Fruit fly (Drosophila melanogaster) whole organism, pupa: ENCODE results near the gene CG31915.

ENCODE experiments used
- CG10348 ChIP-seq: fragments of 200-800 bp; sonication (Bioruptor generic); IDR thresholded peaks from 2 replicates; pipeline ENCODE4 v1.3.6; 2022; ENCODE audit warnings: missing biosample characterization, missing genetic modification characterization
- CG12605 ChIP-seq: fragments of 200-800 bp; sonication (Bioruptor generic); IDR thresholded peaks from 2 replicates; pipeline ENCODE4 v1.3.6; 2022; ENCODE audit warnings: missing biosample characterization, missing genetic modification characterization
- CG13204 ChIP-seq: fragments of 200-800 bp; sonication (Bioruptor generic); optimal IDR thresholded peaks from 2 replicates; lab custom pipeline; 2018; ENCODE audit warnings: missing biosample characterization, mild to moderate bottlenecking, missing genetic modification characterization, moderate library complexity
- CG14655 ChIP-seq: fragments of 200-800 bp; sonication (Bioruptor generic); optimal IDR thresholded peaks from 3 replicates; lab custom pipeline; 2017; ENCODE audit warnings: mild to moderate bottlenecking, missing biosample characterization, missing genetic modification reagents, missing genetic modification characterization
- CG15710 ChIP-seq: fragments of 200-800 bp; sonication (Bioruptor generic); optimal IDR thresholded peaks from 2 replicates; lab custom pipeline; 2018; ENCODE audit warnings: missing biosample characterization, mild to moderate bottlenecking, missing genetic modification characterization, moderate library complexity
- CG17806 ChIP-seq: fragments of 200-800 bp; sonication (Bioruptor generic); optimal IDR thresholded peaks from 2 replicates; lab custom pipeline; 2018; ENCODE audit warnings: missing biosample characterization, mild to moderate bottlenecking, missing genetic modification characterization, moderate library complexity
- CG32121 ChIP-seq: fragments of 200-800 bp; sonication (Bioruptor generic); IDR thresholded peaks from 2 replicates; pipeline ENCODE4 v1.3.6; 2022; ENCODE audit warnings: missing biosample characterization, missing genetic modification characterization
- CG34367 ChIP-seq: fragments of 200-800 bp; sonication (Bioruptor generic); optimal IDR thresholded peaks from 2 replicates; lab custom pipeline; 2018; ENCODE audit warnings: missing biosample characterization, mild to moderate bottlenecking, missing genetic modification characterization
- CG4496 ChIP-seq: fragments of 200-800 bp; sonication (Bioruptor generic); IDR thresholded peaks from 3 replicates; pipeline ENCODE4 v1.3.6; 2022; ENCODE audit warnings: missing biosample characterization, missing genetic modification characterization
- CG8159 ChIP-seq: fragments of 200-800 bp; sonication (Bioruptor generic); optimal IDR thresholded peaks from 3 replicates; lab custom pipeline; 2018; ENCODE audit warnings: missing biosample characterization, mild to moderate bottlenecking, missing genetic modification characterization, moderate library complexity
- CG8301 ChIP-seq: fragments of 200-800 bp; sonication (Bioruptor generic); optimal IDR thresholded peaks from 2 replicates; lab custom pipeline; 2018; ENCODE audit warnings: missing biosample characterization, mild to moderate bottlenecking, missing genetic modification characterization
- CG9948 ChIP-seq: fragments of 200-800 bp; sonication (Bioruptor generic); optimal IDR thresholded peaks from 2 replicates; lab custom pipeline; 2018; ENCODE audit warnings: missing biosample characterization, mild to moderate bottlenecking, missing genetic modification characterization, moderate library complexity
- D1 ChIP-seq: fragments of 200-800 bp; sonication (Bioruptor generic); optimal IDR thresholded peaks from 2 replicates; lab custom pipeline; 2018; ENCODE audit warnings: missing biosample characterization, mild to moderate bottlenecking, missing genetic modification characterization, moderate library complexity
- EcR ChIP-seq: fragments of 200-800 bp; sonication (Bioruptor generic); optimal IDR thresholded peaks from 3 replicates; lab custom pipeline; 2019; ENCODE audit warnings: missing biosample characterization, missing genetic modification characterization, mild to moderate bottlenecking, moderate library complexity, missing genetic modification reagents
- Ets98B ChIP-seq: fragments of 200-800 bp; sonication (Bioruptor generic); IDR thresholded peaks from 2 replicates; pipeline ENCODE4 v1.3.6; 2022; ENCODE audit warnings: missing biosample characterization, missing genetic modification characterization
- Pif1A ChIP-seq: fragments of 200-800 bp; sonication (Bioruptor generic); optimal IDR thresholded peaks from 3 replicates; lab custom pipeline; 2016; ENCODE audit warnings: missing biosample characterization, missing genetic modification characterization
- Pif1B ChIP-seq: fragments of 200-800 bp; sonication (Bioruptor generic); optimal IDR thresholded peaks from 3 replicates; lab custom pipeline; 2016; ENCODE audit warnings: missing biosample characterization, missing genetic modification characterization
- Snoo ChIP-seq: fragments of 200-800 bp; sonication (Bioruptor generic); optimal IDR thresholded peaks from 3 replicates; lab custom pipeline; 2017; ENCODE audit warnings: missing biosample characterization, mild to moderate bottlenecking, missing genetic modification characterization, inconsistent platforms
- fd96Ca ChIP-seq: fragments of 200-800 bp; sonication (Bioruptor generic); IDR thresholded peaks from 3 replicates; pipeline ENCODE4 v1.3.6; 2022; ENCODE audit warnings: missing biosample characterization, missing genetic modification characterization
- gl ChIP-seq: fragments of 200-800 bp; sonication (Bioruptor generic); optimal IDR thresholded peaks from 2 replicates; lab custom pipeline; 2018; ENCODE audit warnings: missing biosample characterization, mild to moderate bottlenecking, missing genetic modification characterization
- rn ChIP-seq: fragments of 200-800 bp; sonication (Bioruptor generic); IDR thresholded peaks from 2 replicates; pipeline ENCODE4 v1.3.6; 2022; ENCODE audit warnings: missing biosample characterization, missing genetic modification characterization

The CG31915 gene

dm6 chr2L:5569503-5569902 is 41.6 kb downstream of the CG31915 start:
- TF ChIP-seq fd96Ca (GFP tag; lab: Robert Waterston, UW) = peak; percentile 49; the same call in 2 of the 3 replicates
- TF ChIP-seq CG12605 (GFP tag; lab: Robert Waterston, UW) = no peak
- TF ChIP-seq Ets98B (GFP tag; lab: Robert Waterston, UW) = peak; percentile 43; the same call in 1 of the 2 replicates
- peak; percentile 57 for TF ChIP-seq CG15710 (tag; lab: Kevin White, UChicago)
- TF ChIP-seq Snoo (tag; lab: Kevin White, UChicago) = no peak
- no peak for TF ChIP-seq EcR (GFP tag; lab: Kevin White, UChicago)
- TF ChIP-seq CG34367 (tag; lab: Kevin White, UChicago) = no peak
- no peak for TF ChIP-seq CG32121 (GFP tag; lab: Robert Waterston, UW)
- peak; percentile 30 for TF ChIP-seq Pif1A (GFP tag; lab: Kevin White, UChicago)
- TF ChIP-seq CG17806 (tag; lab: Kevin White, UChicago) = no peak
- no peak for TF ChIP-seq gl (tag; lab: Kevin White, UChicago)
- TF ChIP-seq CG10348 (GFP tag; lab: Robert Waterston, UW) = no peak
- TF ChIP-seq rn (GFP tag; lab: Robert Waterston, UW) = no peak
- no peak for TF ChIP-seq CG8301
- TF ChIP-seq CG13204 (GFP tag; lab: Kevin White, UChicago) = no peak
- no peak for TF ChIP-seq CG4496 (GFP tag; lab: Robert Waterston, UW)
- no peak for TF ChIP-seq D1 (tag; lab: Kevin White, UChicago)
- no peak for TF ChIP-seq CG9948 (tag; lab: Kevin White, UChicago)
- TF ChIP-seq CG8159 (tag; lab: Kevin White, UChicago) = peak; percentile 62
- peak; percentile 48 for TF ChIP-seq CG14655
- peak; percentile 26 for TF ChIP-seq Pif1B (GFP tag; lab: Kevin White, UChicago)
